Worm (Caenorhabditis elegans) whole organism, L1 larva: ENCODE results near the gene clpf-1.

ENCODE experiments used
- hpl-2 ChIP-seq: fragments of 150-350 bp; optimal IDR thresholded peaks from 2 replicates; lab custom pipeline; 2014; ENCODE audit warnings: missing biosample characterization, missing genetic modification reagents, missing genetic modification characterization
- irx-1 ChIP-seq: sonication (generic microtip); optimal IDR thresholded peaks from 2 replicates; lab custom pipeline; 2016; ENCODE audit warnings: missing genetic modification characterization, missing compliant biosample characterization
- lin-13 ChIP-seq: fragments of 150-350 bp; optimal IDR thresholded peaks from 2 replicates; lab custom pipeline; 2014; ENCODE audit warnings: missing biosample characterization, missing genetic modification reagents, missing genetic modification characterization
- mdl-1 ChIP-seq, 2 experiments: fragments of 150-350 bp; optimal IDR thresholded peaks; 2 replicates each; lab custom pipeline; 2014 to 2017; ENCODE audit warnings: missing biosample characterization in 2 of 2, missing genetic modification characterization in 2 of 2, inconsistent platforms in 1 of 2
- zag-1 ChIP-seq: fragments of 150-350 bp; optimal IDR thresholded peaks from 2 replicates; lab custom pipeline; 2014; ENCODE audit warnings: missing biosample characterization, missing genetic modification characterization
- ztf-4 ChIP-seq: fragments of 150-350 bp; optimal IDR thresholded peaks from 2 replicates; lab custom pipeline; 2014; ENCODE audit warnings: missing biosample characterization, missing genetic modification characterization

ce11 chrIII:3430667-3431066 lies 33.1 kb downstream of the clpf-1 start:
- no peak for TF ChIP-seq irx-1
- TF ChIP-seq mdl-1 (tag; optimal IDR thresholded peaks at IDR 0.05; lab: Kevin White, UChicago), result no peak
- no peak for TF ChIP-seq lin-13 (GFP tag; lab: Kevin White, UChicago)
- TF ChIP-seq hpl-2, result no peak
- TF ChIP-seq zag-1 (tag; lab: Kevin White, UChicago), result no peak
- TF ChIP-seq ztf-4 (tag; lab: Kevin White, UChicago), result no peak
